Fruit fly (Drosophila melanogaster) whole organism, wandering third instar larva: ENCODE data around the gene CG11741.

Experiments
- Abd-B ChIP-seq: fragments of >200 bp; optimal IDR thresholded peaks from 2 replicates; lab custom pipeline; 2017; ENCODE audit warnings: missing biosample characterization, missing genetic modification characterization
- CG9705 ChIP-seq: fragments of 200-800 bp; sonication (Bioruptor generic); optimal IDR thresholded peaks from 2 replicates; lab custom pipeline; 2018; ENCODE audit warnings: missing biosample characterization, mild to moderate bottlenecking, missing genetic modification characterization
- Dfd ChIP-seq: fragments of >200 bp; optimal IDR thresholded peaks from 2 replicates; lab custom pipeline; 2017; ENCODE audit warnings: missing biosample characterization, missing genetic modification characterization
- Dif ChIP-seq: fragments of 200-275, 200-300 bp; sonication (Bioruptor generic); optimal IDR thresholded peaks from 2 replicates; lab custom pipeline; 2018; ENCODE audit warnings: missing biosample characterization, missing genetic modification characterization; ENCODE audit not compliant: partially characterized antibody
- GATAd ChIP-seq: sonication (Bioruptor generic); optimal IDR thresholded peaks from 2 replicates; lab custom pipeline; 2016; ENCODE audit warnings: missing biosample characterization, missing genetic modification characterization
- HLH106 ChIP-seq: fragments of 200-800 bp; optimal IDR thresholded peaks from 3 replicates; lab custom pipeline; 2019; ENCODE audit warnings: missing biosample characterization, mild to moderate bottlenecking, missing genetic modification characterization, moderate library complexity
- Hnf4 ChIP-seq: fragments of 200-800 bp; sonication (Bioruptor generic); optimal IDR thresholded peaks from 2 replicates; lab custom pipeline; 2016; ENCODE audit warnings: missing biosample characterization, mild to moderate bottlenecking, missing genetic modification characterization
- Hr78 ChIP-seq: fragments of >200 bp; optimal IDR thresholded peaks from 2 replicates; lab custom pipeline; 2017; ENCODE audit warnings: missing biosample characterization, missing genetic modification characterization
- Hr83 ChIP-seq: fragments of 200-300 bp; sonication (Bioruptor generic); optimal IDR thresholded peaks from 2 replicates; lab custom pipeline; 2016; ENCODE audit warnings: missing biosample characterization, mild to moderate bottlenecking, missing genetic modification characterization, moderate library complexity; ENCODE audit not compliant: poor library complexity, severe bottlenecking
- Jra ChIP-seq: sonication (Bioruptor generic); optimal IDR thresholded peaks from 2 replicates; lab custom pipeline; 2016; ENCODE audit warnings: missing biosample characterization, missing genetic modification characterization
- Mio ChIP-seq: sonication (Bioruptor generic); optimal IDR thresholded peaks from 2 replicates; lab custom pipeline; 2016; ENCODE audit warnings: missing biosample characterization, missing genetic modification characterization
- N ChIP-seq: fragments of >200 bp; optimal IDR thresholded peaks from 2 replicates; lab custom pipeline; 2018; ENCODE audit warnings: missing biosample characterization, missing external identifiers, missing genetic modification characterization
- OdsH ChIP-seq: fragments of 200-800 bp; sonication (Bioruptor generic); optimal IDR thresholded peaks from 2 replicates; lab custom pipeline; 2016; ENCODE audit warnings: missing biosample characterization, mild to moderate bottlenecking, missing genetic modification characterization
- Rel ChIP-seq, 2 experiments: fragments of 200-800 bp; sonication (Bioruptor generic) in 1 of 2; optimal IDR thresholded peaks; 2 replicates in 1 of 2; 3 replicates in 1 of 2; lab custom pipeline; 2016 to 2019; ENCODE audit warnings: mild to moderate bottlenecking in 2 of 2, missing biosample characterization in 2 of 2, missing genetic modification characterization in 2 of 2, moderate library complexity in 1 of 2
- Sp1 ChIP-seq: fragments of 200-800 bp; sonication (Bioruptor generic); optimal IDR thresholded peaks from 3 replicates; lab custom pipeline; 2019; ENCODE audit warnings: missing biosample characterization, mild to moderate bottlenecking, missing genetic modification characterization, moderate library complexity
- Vsx2 ChIP-seq: fragments of 200-300, 225-300 bp; sonication (Bioruptor generic); optimal IDR thresholded peaks from 2 replicates; lab custom pipeline; 2018; ENCODE audit warnings: missing biosample characterization, missing genetic modification characterization; ENCODE audit not compliant: partially characterized antibody
- br ChIP-seq: fragments of 200-800 bp; sonication (Bioruptor generic); optimal IDR thresholded peaks from 2 replicates; lab custom pipeline; 2016; ENCODE audit warnings: missing biosample characterization, missing genetic modification characterization
- brk ChIP-seq: fragments of 200-800 bp; sonication (Bioruptor generic); optimal IDR thresholded peaks from 2 replicates; lab custom pipeline; 2016; ENCODE audit warnings: missing biosample characterization, mild to moderate bottlenecking, missing genetic modification characterization
- dl ChIP-seq, 2 experiments: fragments of 175-275, 200-275 bp in 1 of 2; fragments of 200-275 bp in 1 of 2; sonication (Bioruptor generic); optimal IDR thresholded peaks; lab custom pipeline; 2018; ENCODE audit warnings: mild to moderate bottlenecking in 2 of 2, missing biosample characterization in 2 of 2, missing genetic modification characterization in 2 of 2, moderate library complexity in 2 of 2; ENCODE audit not compliant: partially characterized antibody in 2 of 2, insufficient read depth in 1 of 2
- dsf ChIP-seq: sonication (Bioruptor generic); optimal IDR thresholded peaks from 2 replicates; lab custom pipeline; 2016; ENCODE audit warnings: missing biosample characterization, missing genetic modification characterization, borderline replicate concordance
- ey ChIP-seq: fragments of 200-800 bp; sonication (Bioruptor generic); optimal IDR thresholded peaks from 2 replicates; lab custom pipeline; 2016; ENCODE audit warnings: missing biosample characterization, missing genetic modification characterization
- foxo ChIP-seq, 2 experiments: fragments of 200-800 bp; sonication (Bioruptor generic); optimal IDR thresholded peaks; 2 replicates in 1 of 2; 3 replicates in 1 of 2; lab custom pipeline; 2016 to 2017; ENCODE audit warnings: missing biosample characterization in 2 of 2, missing genetic modification characterization in 2 of 2
- fru ChIP-seq: fragments of 200-800 bp; sonication (Bioruptor generic); optimal IDR thresholded peaks from 3 replicates; lab custom pipeline; 2016; ENCODE audit warnings: missing biosample characterization, mild to moderate bottlenecking, missing genetic modification characterization
- h ChIP-seq: fragments of 200-800 bp; sonication (Bioruptor generic); optimal IDR thresholded peaks from 3 replicates; lab custom pipeline; 2016; ENCODE audit warnings: missing biosample characterization, mild to moderate bottlenecking, missing genetic modification characterization
- jim ChIP-seq: fragments of 175-275, 200-325 bp; sonication (Bioruptor generic); optimal IDR thresholded peaks from 2 replicates; lab custom pipeline; 2016; ENCODE audit warnings: missing biosample characterization, mild to moderate bottlenecking, missing genetic modification characterization
- pan ChIP-seq: fragments of >200 bp; optimal IDR thresholded peaks from 2 replicates; lab custom pipeline; 2017
- psq ChIP-seq: fragments of 200-800 bp; sonication (Bioruptor generic); optimal IDR thresholded peaks from 3 replicates; lab custom pipeline; 2017; ENCODE audit warnings: missing biosample characterization, mild to moderate bottlenecking, missing genetic modification characterization, moderate library complexity
- rgr ChIP-seq: fragments of 200-800 bp; sonication (Bioruptor generic); optimal IDR thresholded peaks from 3 replicates; lab custom pipeline; 2016; ENCODE audit warnings: missing biosample characterization, mild to moderate bottlenecking, missing genetic modification characterization
- sage ChIP-seq: fragments of 200-800 bp; sonication (Bioruptor generic); optimal IDR thresholded peaks from 2 replicates; lab custom pipeline; 2016; ENCODE audit warnings: missing biosample characterization, mild to moderate bottlenecking, missing genetic modification characterization
- sv ChIP-seq: fragments of 200-800 bp; sonication (Bioruptor generic); optimal IDR thresholded peaks from 3 replicates; lab custom pipeline; 2016; ENCODE audit warnings: missing biosample characterization, missing genetic modification characterization
- tai ChIP-seq: sonication (Bioruptor generic); optimal IDR thresholded peaks from 2 replicates; lab custom pipeline; 2016; ENCODE audit warnings: missing biosample characterization, missing genetic modification characterization

The CG11741 gene

DNA sequence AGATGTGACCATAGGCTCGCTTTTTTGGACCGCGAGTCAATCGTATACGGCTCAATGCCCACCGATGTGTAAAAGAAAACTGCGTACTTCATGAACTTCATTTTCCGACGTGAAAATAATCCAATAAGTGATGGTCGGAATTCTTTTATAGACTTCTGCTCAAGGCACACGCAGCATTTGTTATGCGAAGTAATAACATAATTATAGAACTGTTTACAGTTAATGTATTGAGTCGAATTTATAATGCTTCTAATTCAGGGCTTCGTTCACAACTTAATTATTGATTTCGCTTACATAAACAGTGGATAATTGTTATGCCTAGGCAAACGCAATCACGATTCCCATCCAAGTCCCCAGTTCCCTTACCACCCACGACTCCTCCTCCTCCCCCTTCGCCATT is 15.8 kb downstream of the CG11741 start, which contains the start of gene Or85c:
Gene Or85c, minus strand, starts transcription at position 101 of the 400 bp plus-strand sequence.
- TF ChIP-seq Abd-B (GFP tag; lab: Kevin White, UChicago) (no peak), N (GFP tag; lab: Kevin White, UChicago) (no peak), HLH106 (tag; lab: Kevin White, UChicago) (no peak), Vsx2 (GFP tag; lab: Kevin White, UChicago) (no peak), Hr78 (no peak), pan (lab: Kevin White, UChicago) (no peak), ey (GFP tag; lab: Kevin White, UChicago) (no peak), rgr (GFP tag; lab: Kevin White, UChicago) (no peak), foxo (GFP tag; optimal IDR thresholded peaks at IDR 0.05; lab: Kevin White, UChicago) (no peak)

DNA sequence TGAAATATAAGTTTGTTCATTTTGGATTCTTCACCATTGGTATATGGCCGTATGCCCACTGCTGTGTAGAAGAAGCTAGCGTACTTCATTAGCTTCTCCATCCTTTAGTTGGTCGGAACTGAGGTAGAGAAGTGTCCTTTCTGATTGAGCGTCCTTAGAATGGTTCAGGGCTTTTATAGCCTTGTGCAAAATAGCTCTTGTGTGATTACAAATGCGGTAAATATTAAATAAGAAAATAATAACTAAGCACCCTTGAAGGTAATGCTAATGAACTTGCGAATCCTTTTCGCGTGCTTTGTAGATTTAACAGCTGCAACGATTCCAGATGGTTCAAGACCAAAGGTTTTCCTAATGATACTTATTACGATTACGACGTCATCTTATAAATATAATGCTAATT is 17.4 kb downstream of the CG11741 start, which contains the start of gene Or85b:
Gene Or85b, minus strand, starts transcription at position 101 of the 400 bp plus-strand sequence.
- TF ChIP-seq Hr83 (GFP tag; lab: Kevin White, UChicago) (no peak), h (GFP tag; lab: Kevin White, UChicago) (no peak), OdsH (no peak), fru (no peak), dl (GFP tag; optimal IDR thresholded peaks at IDR 0.05; lab: Kevin White, UChicago; ENCODE audit: insufficient read depth in 1 of 2, partially characterized antibody in 2 of 2) (no peak), GATAd (no peak), brk (GFP tag; lab: Kevin White, UChicago) (no peak)
- TF ChIP-seq, all 38 proteins: peak for 0

DNA sequence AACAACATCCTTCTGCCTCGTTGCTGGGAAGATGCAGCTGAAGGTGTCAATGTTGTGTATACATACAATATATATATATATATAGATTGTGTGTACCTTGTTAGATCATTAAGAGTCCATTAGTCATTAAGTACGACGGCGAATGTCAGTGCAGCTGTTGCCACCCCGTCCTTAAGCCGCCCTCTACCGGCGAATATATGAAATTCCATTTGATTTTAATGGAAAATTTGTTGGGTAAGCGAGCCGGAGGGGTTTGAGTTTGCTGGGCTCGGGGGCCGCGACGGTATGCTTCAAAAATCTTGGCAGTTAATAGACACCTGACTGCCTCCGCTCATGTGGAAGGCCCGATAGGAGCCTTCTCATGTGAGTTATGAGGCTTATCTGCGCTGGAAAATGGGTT is 44.1 kb downstream of the CG11741 start:
- TF ChIP-seq rgr (GFP tag; lab: Kevin White, UChicago), result no peak
- TF ChIP-seq jim (GFP tag; lab: Kevin White, UChicago), result no peak
- TF ChIP-seq CG9705 (GFP tag; lab: Kevin White, UChicago), result no peak
- no peak for TF ChIP-seq Hr78
- no peak for TF ChIP-seq h (GFP tag; lab: Kevin White, UChicago)
- no peak for TF ChIP-seq psq (GFP tag; lab: Kevin White, UChicago)
- TF ChIP-seq Sp1, result no peak
- TF ChIP-seq sage, result no peak
- no peak for TF ChIP-seq Mio (GFP tag; lab: Kevin White, UChicago)
- no peak for TF ChIP-seq N (GFP tag; lab: Kevin White, UChicago)

DNA sequence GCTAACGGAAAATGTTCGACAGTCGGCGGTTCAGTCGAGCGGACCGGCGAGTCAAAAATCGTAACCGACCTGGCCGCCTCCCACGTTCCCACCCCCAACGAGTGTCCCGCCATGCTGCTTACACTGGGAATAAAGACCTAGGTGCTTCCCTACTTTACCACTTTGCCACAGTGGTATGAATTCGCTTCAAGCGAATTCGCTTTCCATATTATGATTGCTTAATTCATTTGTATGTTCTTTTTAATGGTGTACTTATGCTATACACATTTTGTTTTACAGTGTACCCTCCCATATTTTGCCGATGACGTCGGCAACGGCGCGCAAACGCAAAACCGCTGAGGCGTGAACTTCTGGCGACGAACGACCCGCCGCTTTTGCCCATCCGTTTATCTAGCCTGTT is 45.8 kb downstream of the CG11741 start:
- TF ChIP-seq dsf, result no peak
- TF ChIP-seq fru, result no peak
- peak in 1 of 2 experiments; percentile 30 for TF ChIP-seq foxo (GFP tag; optimal IDR thresholded peaks at IDR 0.05; lab: Kevin White, UChicago)
- TF ChIP-seq rgr (GFP tag; lab: Kevin White, UChicago), result peak; percentile 10
- TF ChIP-seq brk (GFP tag; lab: Kevin White, UChicago), result no peak
- peak; percentile 65 for TF ChIP-seq sv (GFP tag; lab: Kevin White, UChicago)
- no peak for TF ChIP-seq GATAd
- no peak for TF ChIP-seq tai (GFP tag; lab: Kevin White, UChicago)
- TF ChIP-seq Vsx2 (GFP tag; lab: Kevin White, UChicago), result no peak
- no peak for TF ChIP-seq Hnf4 (GFP tag; lab: Kevin White, UChicago)
- no peak for TF ChIP-seq br (GFP tag; lab: Kevin White, UChicago)
- no peak for TF ChIP-seq Jra (GFP tag; lab: Kevin White, UChicago)
- TF ChIP-seq Rel (GFP tag; optimal IDR thresholded peaks at IDR 0.05; lab: Kevin White, UChicago), result no peak
- TF ChIP-seq Rel (tag; optimal IDR thresholded peaks at IDR 0.05; lab: Kevin White, UChicago), result no peak
- no peak for TF ChIP-seq jim (GFP tag; lab: Kevin White, UChicago)
- no peak for TF ChIP-seq Dfd (GFP tag; lab: Kevin White, UChicago)
- no peak for TF ChIP-seq Sp1
- TF ChIP-seq Dif, result no peak
